Worm (Caenorhabditis elegans): Measurements from ENCODE around the gene F35H12.6.

F35H12.6 gene

DNA sequence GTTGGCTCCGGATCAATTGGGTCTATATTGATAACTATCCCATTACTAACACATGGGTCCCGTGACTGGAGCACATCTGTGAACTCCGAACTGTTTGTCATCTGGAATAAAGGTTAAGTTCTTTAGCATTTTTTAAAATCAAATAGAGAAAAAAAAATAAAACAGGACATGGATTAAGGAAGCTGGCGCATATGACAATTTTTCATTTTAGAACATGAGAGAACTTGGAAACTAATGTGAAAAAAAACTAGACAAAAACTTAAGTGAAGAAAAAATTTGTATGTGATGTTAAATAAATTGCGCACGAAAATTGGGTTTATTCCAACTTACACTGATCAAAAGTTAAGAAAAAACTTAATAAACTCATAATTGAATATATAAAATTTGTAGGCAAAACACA, 35.7 kb downstream of the F35H12.6 start, which contains the start of gene sms-2 (continued):
- TF ChIP-seq aptf-3 (GFP tag; IDR thresholded peaks at IDR 0.05) (no peak), ekl-4 (GFP tag; IDR thresholded peaks at IDR 0.05) (no peak), C17E4.6 (GFP tag; IDR thresholded peaks at IDR 0.05) (no peak), ceh-91 (GFP tag; IDR thresholded peaks at IDR 0.05) (no peak)

DNA sequence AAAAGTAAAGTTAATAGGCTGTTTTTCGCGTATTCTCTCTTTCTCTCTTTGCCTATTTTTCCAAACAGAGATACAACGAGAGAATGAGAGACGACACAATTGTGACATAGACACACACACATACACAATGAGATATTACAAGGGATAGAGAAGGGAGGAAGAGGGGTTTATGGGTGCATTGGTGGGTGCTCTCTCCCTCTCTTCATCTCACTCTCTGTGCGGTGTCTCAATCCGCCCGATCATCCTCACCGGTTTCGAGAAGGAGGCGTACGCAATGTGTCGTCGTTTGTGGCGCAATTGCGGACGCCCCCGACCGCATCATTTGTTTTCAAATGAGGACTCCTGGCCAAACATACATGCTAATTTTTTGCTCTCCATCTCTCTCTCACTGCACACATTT, 36.4 kb downstream of the F35H12.6 start:
- TF ChIP-seq dpl-1 (GFP tag; optimal IDR thresholded peaks at IDR 0.05), result no peak
- no peak for TF ChIP-seq xnd-1 (tag; optimal IDR thresholded peaks at IDR 0.05)
- TF ChIP-seq let-607 (tag; optimal IDR thresholded peaks at IDR 0.05), result peak in 1 of 2 experiments; percentile 28
- peak; percentile 97 for TF ChIP-seq zfh-2 (GFP tag; conservative IDR thresholded peaks at IDR 0.05)
- TF ChIP-seq K12H6.12 (tag; optimal IDR thresholded peaks at IDR 0.05), result peak; percentile 97
- TF ChIP-seq ZK185.1 (tag; optimal IDR thresholded peaks at IDR 0.05; ENCODE audit: poor library complexity, severe bottlenecking), result peak; percentile 37
- peak; percentile 68 for TF ChIP-seq rcor-1 (GFP tag; IDR thresholded peaks at IDR 0.05)
- peak; percentile 90 for TF ChIP-seq ceh-27 (GFP tag; optimal IDR thresholded peaks at IDR 0.05)
- no peak for TF ChIP-seq sea-2 (GFP tag; IDR thresholded peaks at IDR 0.05)
- TF ChIP-seq repo-1 (tag; optimal IDR thresholded peaks at IDR 0.05), result no peak
- TF ChIP-seq ztf-26 (tag; optimal IDR thresholded peaks at IDR 0.05), result no peak
- TF ChIP-seq F37B4.10 (GFP tag; IDR thresholded peaks at IDR 0.05), result no peak
- TF ChIP-seq tbp1 (GFP tag; optimal IDR thresholded peaks at IDR 0.05), result peak; percentile 32
- no peak for TF ChIP-seq rpc-1 (optimal IDR thresholded peaks at IDR 0.05)
- no peak for TF ChIP-seq rpc-1 (tag; optimal IDR thresholded peaks at IDR 0.05)
- TF ChIP-seq ama-1 (optimal IDR thresholded peaks at IDR 0.05), result no peak
- TF ChIP-seq ama-1 (GFP tag; optimal IDR thresholded peaks at IDR 0.05), result no peak
- TF ChIP-seq ekl-4 (GFP tag; IDR thresholded peaks at IDR 0.05), result 0 out of 2 replicates have a peak, but pooled peaks have one; percentile 54
- TF ChIP-seq egl-44 (GFP tag; IDR thresholded peaks at IDR 0.05), result 0 out of 2 replicates have a peak, but pooled peaks have one; percentile 22
- peak; percentile 38 for TF ChIP-seq lin-54 (GFP tag; optimal IDR thresholded peaks at IDR 0.05)
- TF ChIP-seq aptf-3 (GFP tag; IDR thresholded peaks at IDR 0.05), result no peak
- TF ChIP-seq attf-3 (GFP tag; conservative IDR thresholded peaks at IDR 0.05), result peak; percentile 63; the same call in 1 of the 2 replicates
- peak; percentile 53 for TF ChIP-seq akir-1 (GFP tag; optimal IDR thresholded peaks at IDR 0.05)
- peak; percentile 63 for TF ChIP-seq hmg-20 (GFP tag; IDR thresholded peaks at IDR 0.05)
- no peak for TF ChIP-seq F33H1.4 (GFP tag; IDR thresholded peaks at IDR 0.05)
- no peak for TF ChIP-seq ztf-3 (GFP tag; optimal IDR thresholded peaks at IDR 0.05)
- TF ChIP-seq ztf-25 (GFP tag; IDR thresholded peaks at IDR 0.05), result no peak
- TF ChIP-seq lin-35 (GFP tag; optimal IDR thresholded peaks at IDR 0.05), result peak in 1 of 3 experiments; percentile 36
- no peak for TF ChIP-seq Y67H2A.10 (GFP tag; conservative IDR thresholded peaks at IDR 0.05)
- peak; percentile 39 for TF ChIP-seq athp-1 (tag; optimal IDR thresholded peaks at IDR 0.05)
- TF ChIP-seq T26A5.8 (tag; optimal IDR thresholded peaks at IDR 0.05), result no peak
- peak; percentile 43; the same call in 1 of the 2 replicates for TF ChIP-seq ceh-100 (GFP tag; IDR thresholded peaks at IDR 0.05)
- peak; percentile 59; the same call in 1 of the 2 replicates for TF ChIP-seq lin-26 (GFP tag; IDR thresholded peaks at IDR 0.05)
- no peak for TF ChIP-seq snpc-3.4 (tag; optimal IDR thresholded peaks at IDR 0.05)
- TF ChIP-seq snpc-1.3 (tag; optimal IDR thresholded peaks at IDR 0.05; ENCODE audit: insufficient read depth), result no peak
- TF ChIP-seq hmg-1.2 (GFP tag; IDR thresholded peaks at IDR 0.05), result peak; percentile 61
- peak; percentile 80 for TF ChIP-seq attf-5 (GFP tag; optimal IDR thresholded peaks at IDR 0.05)
- TF ChIP-seq mxl-1 (tag; optimal IDR thresholded peaks at IDR 0.05), result no peak
- peak; percentile 59 for TF ChIP-seq chd-7 (tag; optimal IDR thresholded peaks at IDR 0.05)
- peak; percentile 62 for TF ChIP-seq egrh-3 (GFP tag; IDR thresholded peaks at IDR 0.05)
- peak; percentile 71 for TF ChIP-seq gei-17 (GFP tag; optimal IDR thresholded peaks at IDR 0.05)
- TF ChIP-seq B0336.3 (GFP tag; IDR thresholded peaks at IDR 0.05), result peak; percentile 60; the same call in 1 of the 2 replicates
- TF ChIP-seq F23B12.7 (tag; optimal IDR thresholded peaks at IDR 0.05; ENCODE audit: insufficient read depth), result peak; percentile 4
- no peak for TF ChIP-seq zim-3 (tag; optimal IDR thresholded peaks at IDR 0.05)
- no peak for TF ChIP-seq F10E7.11 (tag; optimal IDR thresholded peaks at IDR 0.05)

All from whole organism, young adult.